Worm (Caenorhabditis elegans): Measurements from ENCODE around the gene Y17D7C.1.

ce11 chrV:18719956-18720489 lies 13.7 kb downstream of the Y17D7C.1 start, which contains the start of gene Y17D7C.2:
- no peak for TF ChIP-seq ceh-2 (tag; optimal IDR thresholded peaks at IDR 0.05)
- no peak for TF ChIP-seq sox-4 (tag; optimal IDR thresholded peaks at IDR 0.05)
- no peak for TF ChIP-seq fkh-10 (GFP tag; optimal IDR thresholded peaks at IDR 0.05)
- no peak for TF ChIP-seq dve-1 (tag; optimal IDR thresholded peaks at IDR 0.05)
- peak; percentile 2 for TF ChIP-seq zip-5 (tag; optimal IDR thresholded peaks at IDR 0.05)
- TF ChIP-seq nfya-1 (tag; optimal IDR thresholded peaks at IDR 0.05): no peak
- TF ChIP-seq tbx-2 (tag; optimal IDR thresholded peaks at IDR 0.05): no peak
- no peak for TF ChIP-seq pqm-1 (tag; optimal IDR thresholded peaks at IDR 0.05)
- no peak for TF ChIP-seq K09A11.1 (tag; optimal IDR thresholded peaks at IDR 0.05; ENCODE audit: insufficient read depth)
- no peak for TF ChIP-seq dmd-4 (tag; optimal IDR thresholded peaks at IDR 0.05; ENCODE audit: borderline replicate concordance)
- no peak for TF ChIP-seq ceh-9 (tag; optimal IDR thresholded peaks at IDR 0.05)
- TF ChIP-seq ceh-45 (GFP tag; IDR thresholded peaks at IDR 0.05): no peak
- TF ChIP-seq syd-9 (tag; optimal IDR thresholded peaks at IDR 0.05): peak; percentile 21
- TF ChIP-seq ama-1 (optimal IDR thresholded peaks at IDR 0.05): no peak
